ENCODE assay signal across 7 worm cellular contexts in genomic region chrIV:4184767-4185166, ce11.
TF ChIP-seq lines count a peak whose summit lies in the region.
"Not testable (repeated sequence)": the region's sequence is repeated elsewhere in the genome, so short reads cannot be mapped to it uniquely, and the experiment has no call there.

No protein-coding gene starts in this region.

TF ChIP-seq in whole organism, L1 larva, 84 proteins besides CTCF, POLR2A, EP300 and RAD21 (continues in another document):
- TF ChIP-seq tbx-2 (tag; optimal IDR thresholded peaks at IDR 0.05; lab: Kevin White, UChicago) (peak; percentile 44), unc-98 (GFP tag; IDR thresholded peaks at IDR 0.05; lab: Robert Waterston, UW) (peak; percentile 87), lsy-2 (tag; optimal IDR thresholded peaks at IDR 0.05; lab: Kevin White, UChicago) (peak; percentile 64 to 76), grh-1 (GFP tag; IDR thresholded peaks at IDR 0.05; lab: Robert Waterston, UW) (peak; percentile 99), swsn-7 (tag; optimal IDR thresholded peaks at IDR 0.05; lab: Kevin White, UChicago) (peak; percentile 40), snu-23 (GFP tag; optimal IDR thresholded peaks at IDR 0.05; lab: Kevin White, UChicago) (peak; percentile 47), dpl-1 (GFP tag; optimal IDR thresholded peaks at IDR 0.05; lab: Kevin White, UChicago) (peak; percentile 43 to 71 (median 64)), nhr-19 (GFP tag; conservative IDR thresholded peaks at IDR 0.05; lab: Robert Waterston, UW) (peak; percentile 98), nhr-85 (tag; lab: Kevin White, UChicago) (peak; percentile 66), xbp-1 (tag; optimal IDR thresholded peaks at IDR 0.05; lab: Kevin White, UChicago) (peak; percentile 42), nhr-71 (tag; optimal IDR thresholded peaks at IDR 0.05; lab: Kevin White, UChicago) (peak; percentile 74), isw-1 (GFP tag; IDR thresholded peaks at IDR 0.05; lab: Robert Waterston, UW) (peak; percentile 98), unc-86 (tag; optimal IDR thresholded peaks at IDR 0.05; lab: Kevin White, UChicago) (peak; percentile 22)

TF ChIP-seq in whole organism, L2 larva, 48 proteins besides CTCF, POLR2A, EP300 and RAD21:
- TF ChIP-seq lsy-2 (tag; optimal IDR thresholded peaks at IDR 0.05; lab: Kevin White, UChicago) (peak; percentile 53 to 76), F13H6.1 (tag; optimal IDR thresholded peaks at IDR 0.05; lab: Kevin White, UChicago) (peak; percentile 8), sma-3 (GFP tag; optimal IDR thresholded peaks at IDR 0.05; lab: Kevin White, UChicago) (peak; percentile 21), sma-9 (GFP tag; optimal IDR thresholded peaks at IDR 0.05; lab: Kevin White, UChicago) (peak; percentile 30), gmeb-1 (tag; optimal IDR thresholded peaks at IDR 0.05; lab: Kevin White, UChicago) (peak; percentile 48)
- not testable (repeated sequence) for TF ChIP-seq sma-9 (tag; optimal IDR thresholded peaks at IDR 0.05; lab: Kevin White, UChicago)

TF ChIP-seq in whole organism, L3 larva, 47 proteins besides CTCF, POLR2A, EP300 and RAD21:
- peak; percentile 11 for TF ChIP-seq nhr-43 (tag; optimal IDR thresholded peaks at IDR 0.05; lab: Kevin White, UChicago; ENCODE audit: poor library complexity, severe bottlenecking)
- peak; percentile 61 for TF ChIP-seq lin-15B (tag; optimal IDR thresholded peaks at IDR 0.05; lab: Kevin White, UChicago)

TF ChIP-seq in whole organism, L4 larva, 104 proteins besides CTCF, POLR2A, EP300 and RAD21 (continues in another document):
- TF ChIP-seq D1046.2 (GFP tag; IDR thresholded peaks at IDR 0.05; lab: Robert Waterston, UW) = peak; percentile 96
- peak; percentile 98 for TF ChIP-seq hmg-1.1 (GFP tag; IDR thresholded peaks at IDR 0.05; lab: Robert Waterston, UW)
- peak; percentile 51; the same call in 1 of the 2 replicates for TF ChIP-seq set-16 (GFP tag; IDR thresholded peaks at IDR 0.05; lab: Robert Waterston, UW)
- TF ChIP-seq mdt-29 (GFP tag; IDR thresholded peaks at IDR 0.05; lab: Robert Waterston, UW) = peak; percentile 83
- TF ChIP-seq dmd-9 (GFP tag; IDR thresholded peaks at IDR 0.05; lab: Robert Waterston, UW) = peak; percentile 95
- 0 out of 2 replicates have a peak, but pooled peaks have one; percentile 12 for TF ChIP-seq dmd-8 (GFP tag; IDR thresholded peaks at IDR 0.05; lab: Robert Waterston, UW)
- peak; percentile 95 for TF ChIP-seq egl-43 (GFP tag; IDR thresholded peaks at IDR 0.05; lab: Robert Waterston, UW)
- TF ChIP-seq mxl-2 (GFP tag; conservative IDR thresholded peaks at IDR 0.05; lab: Robert Waterston, UW) = 0 out of 2 replicates have a peak, but pooled peaks have one; percentile 14
- peak; percentile 92 for TF ChIP-seq ctbp-1 (GFP tag; IDR thresholded peaks at IDR 0.05; lab: Robert Waterston, UW)
- TF ChIP-seq nhr-41 (GFP tag; IDR thresholded peaks at IDR 0.05; lab: Robert Waterston, UW) = 0 out of 2 replicates have a peak, but pooled peaks have one; percentile 30
- peak; percentile 70 for TF ChIP-seq Y48G9A.11 (GFP tag; IDR thresholded peaks at IDR 0.05; lab: Robert Waterston, UW)
- peak; percentile 84 for TF ChIP-seq arid-1 (GFP tag; conservative IDR thresholded peaks at IDR 0.05; lab: Robert Waterston, UW)
- TF ChIP-seq daf-8 (GFP tag; IDR thresholded peaks at IDR 0.05; lab: Robert Waterston, UW) = peak; percentile 82; the same call in 1 of the 2 replicates
- TF ChIP-seq tra-1 (GFP tag; IDR thresholded peaks at IDR 0.05; lab: Robert Waterston, UW) = peak; percentile 95
- TF ChIP-seq madf-9 (GFP tag; conservative IDR thresholded peaks at IDR 0.05; lab: Robert Waterston, UW) = peak; percentile 83
- TF ChIP-seq madf-5 (GFP tag; IDR thresholded peaks at IDR 0.05; lab: Robert Waterston, UW) = peak in 1 of 2 experiments; percentile 88; a peak in 2 of 4 replicates

TF ChIP-seq in whole organism, midembryonic, 9 proteins besides CTCF, POLR2A, EP300 and RAD21:
- peak; percentile 51; the same call in 1 of the 2 replicates for TF ChIP-seq flt-1 (GFP tag; IDR thresholded peaks at IDR 0.05; lab: Robert Waterston, UW)
- peak; percentile 78 for TF ChIP-seq ztf-23 (GFP tag; IDR thresholded peaks at IDR 0.05; lab: Robert Waterston, UW)

TF ChIP-seq in whole organism, mixed stage, embryonic, 35 proteins besides CTCF, POLR2A, EP300 and RAD21:
- TF ChIP-seq lsy-2 (tag; optimal IDR thresholded peaks at IDR 0.05; lab: Kevin White, UChicago) = peak; percentile 62

TF ChIP-seq in whole organism, young adult, 124 proteins besides CTCF, POLR2A, EP300 and RAD21:
- peak; percentile 75; the same call in 1 of the 2 replicates for TF ChIP-seq Y79H2A.3 (GFP tag; conservative IDR thresholded peaks at IDR 0.05; lab: Robert Waterston, UW)
- peak; percentile 81 for TF ChIP-seq let-526 (GFP tag; IDR thresholded peaks at IDR 0.05; lab: Robert Waterston, UW)
- peak; percentile 74; the same call in 1 of the 2 replicates for TF ChIP-seq lin-26 (GFP tag; IDR thresholded peaks at IDR 0.05; lab: Robert Waterston, UW)
- TF ChIP-seq madf-3 (GFP tag; IDR thresholded peaks at IDR 0.05; lab: Robert Waterston, UW) = 0 out of 2 replicates have a peak, but pooled peaks have one; percentile 8
- TF ChIP-seq D2030.7 (GFP tag; IDR thresholded peaks at IDR 0.05; lab: Robert Waterston, UW) = peak; percentile 21; the same call in 1 of the 2 replicates
- TF ChIP-seq hmg-20 (GFP tag; IDR thresholded peaks at IDR 0.05; lab: Robert Waterston, UW) = peak; percentile 72
- peak; percentile 72 for TF ChIP-seq lin-54 (GFP tag; optimal IDR thresholded peaks at IDR 0.05; lab: Kevin White, UChicago)
- peak; percentile 93 for TF ChIP-seq Y53G8AR.9 (GFP tag; conservative IDR thresholded peaks at IDR 0.05; lab: Robert Waterston, UW)
- TF ChIP-seq attf-5 (GFP tag; optimal IDR thresholded peaks at IDR 0.05; lab: Kevin White, UChicago) = peak; percentile 12
- TF ChIP-seq lir-1 (GFP tag; conservative IDR thresholded peaks at IDR 0.05; lab: Robert Waterston, UW) = peak; percentile 43; the same call in 1 of the 2 replicates
- TF ChIP-seq sea-2 (GFP tag; IDR thresholded peaks at IDR 0.05; lab: Robert Waterston, UW) = peak; percentile 75; the same call in 1 of the 2 replicates
- peak; percentile 82 for TF ChIP-seq ceh-100 (GFP tag; IDR thresholded peaks at IDR 0.05; lab: Robert Waterston, UW)
- peak; percentile 80 for TF ChIP-seq ztf-6 (GFP tag; IDR thresholded peaks at IDR 0.05; lab: Robert Waterston, UW)
- peak; percentile 82 for TF ChIP-seq ekl-4 (GFP tag; IDR thresholded peaks at IDR 0.05; lab: Robert Waterston, UW)
- 0 out of 2 replicates have a peak, but pooled peaks have one; percentile 25 for TF ChIP-seq ceh-40 (GFP tag; IDR thresholded peaks at IDR 0.05; lab: Robert Waterston, UW)
- TF ChIP-seq Y67H2A.10 (GFP tag; conservative IDR thresholded peaks at IDR 0.05; lab: Robert Waterston, UW) = 0 out of 2 replicates have a peak, but pooled peaks have one; percentile 44
- TF ChIP-seq nfyb-1 (GFP tag; IDR thresholded peaks at IDR 0.05; lab: Robert Waterston, UW) = peak; percentile 98
- peak; percentile 82 for TF ChIP-seq egl-18 (GFP tag; IDR thresholded peaks at IDR 0.05; lab: Robert Waterston, UW)
- peak; percentile 93 for TF ChIP-seq rcor-1 (GFP tag; IDR thresholded peaks at IDR 0.05; lab: Robert Waterston, UW)
- peak; percentile 23 for TF ChIP-seq lin-40 (tag; optimal IDR thresholded peaks at IDR 0.05; lab: Kevin White, UChicago)
- peak; percentile 89 for TF ChIP-seq Y95B8A.8 (GFP tag; IDR thresholded peaks at IDR 0.05; lab: Robert Waterston, UW)
- peak; percentile 100 for TF ChIP-seq mcd-1 (GFP tag; IDR thresholded peaks at IDR 0.05; lab: Robert Waterston, UW)
- peak; percentile 83 for TF ChIP-seq bed-2 (GFP tag; IDR thresholded peaks at IDR 0.05; lab: Robert Waterston, UW)
- 0 out of 2 replicates have a peak, but pooled peaks have one; percentile 68 for TF ChIP-seq F37B4.10 (GFP tag; IDR thresholded peaks at IDR 0.05; lab: Robert Waterston, UW)
- 0 out of 2 replicates have a peak, but pooled peaks have one; percentile 51 for TF ChIP-seq Y56A3A.18 (GFP tag; IDR thresholded peaks at IDR 0.05; lab: Robert Waterston, UW)
- peak; percentile 42; the same call in 1 of the 2 replicates for TF ChIP-seq hsf-1 (GFP tag; IDR thresholded peaks at IDR 0.05; lab: Robert Waterston, UW)
- TF ChIP-seq egl-44 (GFP tag; IDR thresholded peaks at IDR 0.05; lab: Robert Waterston, UW) = 0 out of 2 replicates have a peak, but pooled peaks have one; percentile 45
- TF ChIP-seq madf-6 (GFP tag; IDR thresholded peaks at IDR 0.05; lab: Robert Waterston, UW) = peak; percentile 49
- TF ChIP-seq hmg-1.2 (GFP tag; IDR thresholded peaks at IDR 0.05; lab: Robert Waterston, UW) = peak; percentile 96
- peak; percentile 96 for TF ChIP-seq K11D2.4 (GFP tag; IDR thresholded peaks at IDR 0.05; lab: Robert Waterston, UW)
- TF ChIP-seq dox-1 (GFP tag; IDR thresholded peaks at IDR 0.05; lab: Robert Waterston, UW) = peak; percentile 97
- TF ChIP-seq cebp-1 (GFP tag; IDR thresholded peaks at IDR 0.05; lab: Robert Waterston, UW) = peak; percentile 76
- TF ChIP-seq cebp-1 (tag; optimal IDR thresholded peaks at IDR 0.05; lab: Kevin White, UChicago) = peak; percentile 7
- TF ChIP-seq C06A6.2 (GFP tag; conservative IDR thresholded peaks at IDR 0.05; lab: Robert Waterston, UW) = peak; percentile 89
- peak; percentile 93 for TF ChIP-seq pbrm-1 (GFP tag; IDR thresholded peaks at IDR 0.05; lab: Robert Waterston, UW)
- peak; percentile 81 for TF ChIP-seq F33H1.4 (GFP tag; IDR thresholded peaks at IDR 0.05; lab: Robert Waterston, UW)
- TF ChIP-seq ztf-28 (GFP tag; IDR thresholded peaks at IDR 0.05; lab: Robert Waterston, UW) = 0 out of 2 replicates have a peak, but pooled peaks have one; percentile 56
- peak; percentile 81 for TF ChIP-seq attf-3 (GFP tag; conservative IDR thresholded peaks at IDR 0.05; lab: Robert Waterston, UW)
- peak; percentile 63; the same call in 1 of the 2 replicates for TF ChIP-seq ceh-91 (GFP tag; IDR thresholded peaks at IDR 0.05; lab: Robert Waterston, UW)
